Worm (Caenorhabditis elegans) whole organism, L2 larva: ENCODE data around the gene rod-1.

Experiments used
- F13H6.1 ChIP-seq: sonication (generic microtip); optimal IDR thresholded peaks from 2 replicates; lab custom pipeline; 2016; ENCODE audit warnings: missing genetic modification characterization, missing compliant biosample characterization
- ZK546.5 ChIP-seq: sonication (generic microtip); optimal IDR thresholded peaks from 2 replicates; lab custom pipeline; 2017; ENCODE audit warnings: missing biosample characterization, missing genetic modification characterization
- alr-1 ChIP-seq: fragments of 150-350 bp; optimal IDR thresholded peaks from 2 replicates; lab custom pipeline; 2014; ENCODE audit warnings: missing biosample characterization, missing genetic modification characterization
- ceh-82 ChIP-seq: fragments of 150-350 bp; optimal IDR thresholded peaks from 2 replicates; lab custom pipeline; 2014; ENCODE audit warnings: missing biosample characterization, missing genetic modification characterization
- dmd-4 ChIP-seq: sonication (generic microtip); optimal IDR thresholded peaks from 2 replicates; lab custom pipeline; 2017; ENCODE audit warnings: missing biosample characterization, missing genetic modification characterization
- egl-27 ChIP-seq: sonication (generic microtip); optimal IDR thresholded peaks from 3 replicates; lab custom pipeline; 2017; ENCODE audit warnings: missing biosample characterization, missing genetic modification reagents, missing genetic modification characterization
- elt-1 ChIP-seq: fragments of 150-350 bp; optimal IDR thresholded peaks from 2 replicates; lab custom pipeline; 2014; ENCODE audit warnings: missing biosample characterization, missing genetic modification characterization
- fos-1 ChIP-seq: fragments of 150-350 bp; optimal IDR thresholded peaks from 2 replicates; lab custom pipeline; 2014; ENCODE audit warnings: missing biosample characterization, missing genetic modification characterization
- gmeb-1 ChIP-seq: fragments of 150-350 bp; optimal IDR thresholded peaks from 2 replicates; lab custom pipeline; 2014; ENCODE audit warnings: missing biosample characterization, missing genetic modification characterization
- lin-11 ChIP-seq: fragments of 150-350 bp; sonication (generic microtip); optimal IDR thresholded peaks from 2 replicates; lab custom pipeline; 2014; ENCODE audit warnings: missing biosample characterization, missing genetic modification characterization, inconsistent platforms, mixed read lengths
- lin-39 ChIP-seq: fragments of 150-350 bp; optimal IDR thresholded peaks from 2 replicates; lab custom pipeline; 2014; ENCODE audit warnings: missing biosample characterization, missing genetic modification reagents, missing genetic modification characterization
- lsy-2 ChIP-seq, 2 experiments: fragments of 150-350 bp in 1 of 2; sonication (generic microtip) in 1 of 2; optimal IDR thresholded peaks; 2 replicates each; lab custom pipeline; 2014 to 2017; ENCODE audit warnings: missing biosample characterization in 2 of 2, missing genetic modification characterization in 2 of 2
- mab-5 ChIP-seq: fragments of 150-350 bp; optimal IDR thresholded peaks from 2 replicates; lab custom pipeline; 2014; ENCODE audit warnings: missing biosample characterization, missing genetic modification characterization
- mbf-1 ChIP-seq: sonication (generic microtip); optimal IDR thresholded peaks from 2 replicates; lab custom pipeline; 2017; ENCODE audit warnings: missing biosample characterization, missing genetic modification characterization
- mdl-1 ChIP-seq, 2 experiments: fragments of 150-350 bp in 1 of 2; sonication (generic microtip) in 1 of 2; optimal IDR thresholded peaks; 2 replicates each; lab custom pipeline; 2017; ENCODE audit warnings: missing biosample characterization in 2 of 2, missing genetic modification characterization in 2 of 2
- nhr-10 ChIP-seq: sonication (generic microtip); optimal IDR thresholded peaks from 2 replicates; lab custom pipeline; 2017; ENCODE audit warnings: missing biosample characterization, missing genetic modification characterization
- nhr-12 ChIP-seq: fragments of 150-350 bp; optimal IDR thresholded peaks from 2 replicates; lab custom pipeline; 2014; ENCODE audit warnings: missing biosample characterization, missing genetic modification characterization
- nhr-129 ChIP-seq: fragments of 150-350 bp; optimal IDR thresholded peaks from 2 replicates; lab custom pipeline; 2014; ENCODE audit warnings: missing biosample characterization, missing genetic modification characterization
- nhr-21 ChIP-seq: fragments of 150-350 bp; optimal IDR thresholded peaks from 2 replicates; lab custom pipeline; 2014; ENCODE audit warnings: missing biosample characterization, missing genetic modification characterization
- nhr-23 ChIP-seq: fragments of 150-350 bp; optimal IDR thresholded peaks from 2 replicates; lab custom pipeline; 2014; ENCODE audit warnings: missing biosample characterization, missing genetic modification reagents, missing genetic modification characterization
- nhr-25 ChIP-seq: fragments of 150-350 bp; sonication (generic microtip); optimal IDR thresholded peaks from 3 replicates; lab custom pipeline; 2014; ENCODE audit warnings: missing biosample characterization, missing genetic modification characterization
- nhr-6 ChIP-seq: fragments of 150-350 bp; optimal IDR thresholded peaks from 2 replicates; lab custom pipeline; 2014; ENCODE audit warnings: missing biosample characterization, missing genetic modification characterization
- nhr-77 ChIP-seq: fragments of 150-350 bp; optimal IDR thresholded peaks from 2 replicates; lab custom pipeline; 2014; ENCODE audit warnings: missing biosample characterization, missing genetic modification characterization
- peb-1 ChIP-seq: fragments of 150-350 bp; optimal IDR thresholded peaks from 2 replicates; lab custom pipeline; 2014; ENCODE audit warnings: missing biosample characterization, missing genetic modification characterization
- sem-4 ChIP-seq: fragments of 150-350 bp; optimal IDR thresholded peaks from 2 replicates; lab custom pipeline; 2014; ENCODE audit warnings: missing biosample characterization, missing genetic modification reagents, missing genetic modification characterization
- skn-1 ChIP-seq: sonication (generic microtip); optimal IDR thresholded peaks from 2 replicates; lab custom pipeline; 2017; ENCODE audit warnings: missing biosample characterization, missing genetic modification characterization
- snpc-4 ChIP-seq: fragments of 150-350 bp; optimal IDR thresholded peaks from 2 replicates; lab custom pipeline; 2014; ENCODE audit warnings: missing biosample characterization, missing genetic modification characterization
- unc-62 ChIP-seq: fragments of 150-350 bp; optimal IDR thresholded peaks from 2 replicates; lab custom pipeline; 2014; ENCODE audit warnings: missing biosample characterization, missing genetic modification reagents, missing genetic modification characterization
- ztf-11 ChIP-seq: sonication (generic microtip); optimal IDR thresholded peaks from 2 replicates; lab custom pipeline; 2017; ENCODE audit warnings: missing biosample characterization, missing genetic modification characterization
- ztf-4 ChIP-seq: fragments of 150-350 bp; optimal IDR thresholded peaks from 2 replicates; lab custom pipeline; 2014; ENCODE audit warnings: missing biosample characterization, missing genetic modification characterization

rod-1 gene

ce11 chrIV:7521591-7521990, 43.3 kb downstream of the rod-1 start:
- TF ChIP-seq nhr-21 (tag; lab: Kevin White, UChicago), result no peak
- TF ChIP-seq nhr-129 (tag; lab: Kevin White, UChicago), result no peak
- TF ChIP-seq snpc-4 (tag; lab: Kevin White, UChicago), result no peak
- TF ChIP-seq nhr-25 (tag; lab: Kevin White, UChicago), result no peak
- TF ChIP-seq nhr-6 (tag; lab: Kevin White, UChicago), result no peak
- no peak for TF ChIP-seq elt-1
- TF ChIP-seq peb-1 (tag; lab: Kevin White, UChicago), result no peak
- TF ChIP-seq ceh-82 (tag; lab: Kevin White, UChicago), result no peak
- TF ChIP-seq ztf-11, result no peak
- no peak for TF ChIP-seq fos-1
- no peak for TF ChIP-seq unc-62
- TF ChIP-seq nhr-10, result no peak
- no peak for TF ChIP-seq nhr-23 (tag; lab: Kevin White, UChicago)
- no peak for TF ChIP-seq skn-1 (tag; lab: Kevin White, UChicago)
- TF ChIP-seq lin-39 (tag; lab: Kevin White, UChicago), result no peak

- TF ChIP-seq mbf-1 (tag; lab: Kevin White, UChicago), result no peak
- no peak for TF ChIP-seq lsy-2 (tag; optimal IDR thresholded peaks at IDR 0.05; lab: Kevin White, UChicago)
- TF ChIP-seq egl-27 (tag; lab: Kevin White, UChicago), result no peak
- TF ChIP-seq elt-1, result no peak
- no peak for TF ChIP-seq mab-5
- no peak for TF ChIP-seq skn-1 (tag; lab: Kevin White, UChicago)
- no peak for TF ChIP-seq ZK546.5 (tag; lab: Kevin White, UChicago)
- TF ChIP-seq alr-1 (tag; lab: Kevin White, UChicago), result no peak
- no peak for TF ChIP-seq nhr-21 (tag; lab: Kevin White, UChicago)
- no peak for TF ChIP-seq nhr-10
These were observed 45.5 kb downstream of the rod-1 start for ce11 chrIV:7523744-7524143.

ce11 chrIV:7530226-7531070, 52.2 kb downstream of the rod-1 start:
- no peak for TF ChIP-seq mab-5
- no peak for TF ChIP-seq mdl-1 (tag; optimal IDR thresholded peaks at IDR 0.05; lab: Kevin White, UChicago)
- TF ChIP-seq fos-1, result peak; percentile 34
- TF ChIP-seq, all 48 proteins: peak for 1

- TF ChIP-seq nhr-25 (tag; lab: Kevin White, UChicago), result no peak
- TF ChIP-seq lin-11, result no peak
- no peak for TF ChIP-seq skn-1 (tag; lab: Kevin White, UChicago)
- no peak for TF ChIP-seq nhr-23 (tag; lab: Kevin White, UChicago)
- no peak for TF ChIP-seq nhr-12 (tag; lab: Kevin White, UChicago)
- no peak for TF ChIP-seq nhr-10
- TF ChIP-seq mbf-1 (tag; lab: Kevin White, UChicago), result no peak
- no peak for TF ChIP-seq ceh-82 (tag; lab: Kevin White, UChicago)
- no peak for TF ChIP-seq dmd-4
- TF ChIP-seq F13H6.1 (tag; lab: Kevin White, UChicago), result no peak
- TF ChIP-seq nhr-77, result no peak
- TF ChIP-seq snpc-4 (tag; lab: Kevin White, UChicago), result no peak
- TF ChIP-seq gmeb-1 (tag; lab: Kevin White, UChicago), result no peak
- no peak for TF ChIP-seq ztf-4 (tag; lab: Kevin White, UChicago)
- no peak for TF ChIP-seq unc-62
- TF ChIP-seq mdl-1 (tag; optimal IDR thresholded peaks at IDR 0.05; lab: Kevin White, UChicago), result no peak
- no peak for TF ChIP-seq sem-4 (tag; lab: Kevin White, UChicago)
These were observed 54.1 kb downstream of the rod-1 start, which contains the start of gene R05G6.1 for ce11 chrIV:7532360-7532759. TSS of gene R05G6.1 (plus strand) at chrIV:7532660.
